Fruit fly (Drosophila melanogaster): ENCODE measurements around the gene Afti.
A peak's percentile ranks its signal among the peaks of the same experiment; 100 is the strongest.

Afti gene

dm6 chr3R:14332735-14333134 lies 6.2 kb upstream of the Afti start (continued):
- TF ChIP-seq CG1832 (GFP tag; optimal IDR thresholded peaks at IDR 0.05) (no peak), repo (GFP tag; optimal IDR thresholded peaks at IDR 0.05) (no peak), Spps (tag; optimal IDR thresholded peaks at IDR 0.05) (no peak), CTCF (GFP tag; optimal IDR thresholded peaks at IDR 0.05) (no peak), Sox100B (GFP tag; optimal IDR thresholded peaks at IDR 0.05) (peak; percentile 0), Hr39 (optimal IDR thresholded peaks at IDR 0.05) (no peak), sd (tag; optimal IDR thresholded peaks at IDR 0.05) (peak; percentile 67), cato (GFP tag; optimal IDR thresholded peaks at IDR 0.05; ENCODE audit: borderline replicate concordance) (no peak), CG4328 (GFP tag; optimal IDR thresholded peaks at IDR 0.05) (peak; percentile 28), CG13894 (tag; optimal IDR thresholded peaks at IDR 0.05) (no peak), Fer3 (tag; optimal IDR thresholded peaks at IDR 0.05) (no peak), eyg (GFP tag; optimal IDR thresholded peaks at IDR 0.05) (no peak), Mes4 (GFP tag; optimal IDR thresholded peaks at IDR 0.05) (no peak), Sox102F (GFP tag; optimal IDR thresholded peaks at IDR 0.05) (peak; percentile 40), MTF-1 (GFP tag; optimal IDR thresholded peaks at IDR 0.05; ENCODE audit: borderline replicate concordance) (no peak), Six4 (GFP tag; optimal IDR thresholded peaks at IDR 0.05) (no peak), Doc2 (GFP tag; IDR thresholded peaks at IDR 0.05) (no peak), CG11093 (GFP tag; IDR thresholded peaks at IDR 0.05) (no peak), pum (GFP tag; optimal IDR thresholded peaks at IDR 0.05) (no peak), Atf-2 (GFP tag; optimal IDR thresholded peaks at IDR 0.05) (no peak), CG31388 (GFP tag; optimal IDR thresholded peaks at IDR 0.05) (no peak)

dm6 chr3R:14331474-14331873 lies 5.0 kb upstream of the Afti start:
- TF ChIP-seq Mrtf (GFP tag; IDR thresholded peaks at IDR 0.05) = no peak
- TF ChIP-seq dan (GFP tag; IDR thresholded peaks at IDR 0.05) = no peak
- peak; percentile 25 for TF ChIP-seq CG10543 (GFP tag; optimal IDR thresholded peaks at IDR 0.05)
- TF ChIP-seq abd-A (tag; optimal IDR thresholded peaks at IDR 0.05) = peak; percentile 40
- no peak for TF ChIP-seq CG30431 (GFP tag; optimal IDR thresholded peaks at IDR 0.05)
- TF ChIP-seq CG12769 (tag; optimal IDR thresholded peaks at IDR 0.05) = peak; percentile 91
- TF ChIP-seq chm (GFP tag; IDR thresholded peaks at IDR 0.05) = 0 out of 2 replicates have a peak, but pooled peaks have one; percentile 13
- no peak for TF ChIP-seq CG9876 (GFP tag; optimal IDR thresholded peaks at IDR 0.05)
- peak; percentile 77 for TF ChIP-seq crol (GFP tag; IDR thresholded peaks at IDR 0.05)
- peak; percentile 56 for TF ChIP-seq CG4328 (GFP tag; optimal IDR thresholded peaks at IDR 0.05)
- peak in 1 of 2 experiments; percentile 34 for TF ChIP-seq Pdp1 (GFP tag; optimal IDR thresholded peaks at IDR 0.05)
- peak; percentile 21 for TF ChIP-seq Med (GFP tag)
- TF ChIP-seq CG4617 (GFP tag; optimal IDR thresholded peaks at IDR 0.05; ENCODE audit: borderline replicate concordance) = no peak
- TF ChIP-seq kay (GFP tag; optimal IDR thresholded peaks at IDR 0.05) = no peak
- no peak for TF ChIP-seq CG7271 (tag; optimal IDR thresholded peaks at IDR 0.05)

DNA sequence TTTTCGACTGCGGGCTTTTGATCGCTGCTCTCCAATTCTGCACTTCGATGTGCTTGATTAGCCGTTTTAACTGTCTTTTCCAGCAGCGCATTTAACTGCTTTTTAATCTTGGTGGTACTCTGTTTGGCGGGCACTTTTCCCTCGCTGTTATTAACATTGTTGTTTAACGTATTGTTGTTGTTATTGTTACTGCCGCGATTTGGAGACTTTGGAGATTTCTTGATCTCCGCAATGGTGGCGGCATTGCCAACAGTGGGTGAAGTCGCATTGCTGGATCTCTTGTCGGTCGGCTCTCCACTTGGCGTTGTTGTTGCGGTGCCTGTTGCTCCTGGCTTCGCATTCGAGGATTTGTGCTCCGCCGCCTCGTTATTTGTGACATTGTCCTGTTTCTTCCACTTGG lies 4.2 kb upstream of the Afti start:
- TF ChIP-seq CG12071 (GFP tag; optimal IDR thresholded peaks at IDR 0.05) (no peak), CG2875 (GFP tag; optimal IDR thresholded peaks at IDR 0.05) (no peak), CG9437 (GFP tag; optimal IDR thresholded peaks at IDR 0.05) (no peak), CG6654 (GFP tag; optimal IDR thresholded peaks at IDR 0.05) (no peak), Dp (GFP tag; optimal IDR thresholded peaks at IDR 0.05) (peak; percentile 19), CG4360 (GFP tag; IDR thresholded peaks at IDR 0.05) (peak; percentile 65; the same call in 1 of the 2 replicates), Hmx (GFP tag; optimal IDR thresholded peaks at IDR 0.05) (no peak), CG9215 (GFP tag; IDR thresholded peaks at IDR 0.05) (peak; percentile 27; the same call in 1 of the 2 replicates), CG13624 (GFP tag; optimal IDR thresholded peaks at IDR 0.05) (no peak), CG8290 (GFP tag; optimal IDR thresholded peaks at IDR 0.05) (no peak), CG8290 (tag; optimal IDR thresholded peaks at IDR 0.05) (no peak), gfzf (GFP tag; optimal IDR thresholded peaks at IDR 0.05) (no peak), Dref (GFP tag; IDR thresholded peaks at IDR 0.05) (no peak), B-H2 (GFP tag; optimal IDR thresholded peaks at IDR 0.05) (no peak), CG13123 (GFP tag; optimal IDR thresholded peaks at IDR 0.05) (no peak), stwl (tag; optimal IDR thresholded peaks at IDR 0.05) (peak; percentile 28), gro (GFP tag; optimal IDR thresholded peaks at IDR 0.05) (no peak), Gug (GFP tag; IDR thresholded peaks at IDR 0.05) (no peak)

Data from whole organism, embryonic.